Worm (Caenorhabditis elegans): ENCODE results near the gene F42C5.3.

The F42C5.3 gene

DNA sequence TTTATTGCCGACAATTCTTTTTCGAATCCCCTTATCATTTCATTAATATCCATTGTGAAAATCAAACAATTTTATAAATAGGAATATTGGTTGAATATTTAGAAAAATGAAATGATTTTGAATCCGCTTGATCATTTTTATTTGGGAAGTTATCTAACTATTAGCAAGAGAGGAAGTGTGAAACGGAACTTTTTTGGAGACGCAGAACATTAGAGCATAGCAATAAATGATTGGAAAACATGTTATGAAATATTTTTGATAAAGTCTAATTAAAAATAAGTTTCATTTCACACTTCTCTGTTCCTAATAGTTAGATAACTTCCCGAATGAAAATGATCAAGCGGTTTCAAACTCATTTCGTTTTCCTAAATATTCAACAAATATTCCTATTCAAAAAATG is at the start of gene F42C5.3:
Gene F42C5.3 (minus strand): TSS at position 101 of the 400 bp plus-strand sequence.
- TF ChIP-seq dao-5 (tag; optimal IDR thresholded peaks at IDR 0.05) (no peak), him-1 (tag; optimal IDR thresholded peaks at IDR 0.05) (no peak), W03F9.2 (tag; optimal IDR thresholded peaks at IDR 0.05) (no peak)

DNA sequence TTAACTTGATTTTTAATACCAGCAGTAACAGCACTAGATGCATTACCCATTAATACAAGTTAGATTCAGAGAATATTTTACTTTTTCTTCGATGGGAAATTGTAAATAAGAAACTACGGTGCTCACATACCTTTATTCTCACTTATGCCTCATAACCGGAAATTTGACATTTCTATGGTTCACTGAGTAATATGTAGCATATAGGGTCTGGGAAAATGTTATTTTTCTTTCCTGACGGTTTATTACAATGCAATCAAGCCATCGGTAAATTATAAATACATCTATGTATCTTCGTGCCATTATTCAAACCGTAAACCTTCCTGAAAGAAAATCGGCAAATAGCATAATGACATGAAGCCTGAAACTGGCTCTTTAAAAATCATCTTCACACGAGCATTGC is 45.3 kb upstream of the F42C5.3 start, which contains the start of gene ocr-4:
Gene ocr-4 (minus strand): TSS at position 101 of the 400 bp plus-strand sequence.
- TF ChIP-seq him-1 (tag; optimal IDR thresholded peaks at IDR 0.05) (no peak), dao-5 (tag; optimal IDR thresholded peaks at IDR 0.05) (no peak), W03F9.2 (tag; optimal IDR thresholded peaks at IDR 0.05) (no peak)

DNA sequence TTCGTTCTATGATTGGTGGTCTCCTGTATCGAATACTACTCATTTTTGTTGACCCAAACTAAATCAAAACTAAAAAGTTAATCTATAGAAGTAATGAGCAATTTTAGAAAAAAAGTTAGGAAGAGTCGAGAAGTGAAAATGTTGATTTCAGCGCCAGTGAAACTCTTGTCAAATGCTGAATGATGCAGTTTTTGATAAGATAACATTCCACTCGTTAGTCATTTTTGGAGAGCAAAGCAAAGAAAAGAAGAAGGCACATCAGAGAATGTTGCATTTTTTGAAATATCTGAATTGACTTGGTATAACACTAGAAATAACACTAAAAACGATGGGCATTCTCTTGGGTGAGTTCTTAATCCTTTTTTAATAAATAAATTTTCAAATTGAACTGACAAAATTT is 41.5 kb upstream of the F42C5.3 start, which contains the start of gene sqst-2:
Gene sqst-2 (minus strand): TSS at position 58 of the 400 bp plus-strand sequence.
- no peak for TF ChIP-seq W03F9.2 (tag; optimal IDR thresholded peaks at IDR 0.05)
- TF ChIP-seq dao-5 (tag; optimal IDR thresholded peaks at IDR 0.05), result no peak
- no peak for TF ChIP-seq him-1 (tag; optimal IDR thresholded peaks at IDR 0.05)

DNA sequence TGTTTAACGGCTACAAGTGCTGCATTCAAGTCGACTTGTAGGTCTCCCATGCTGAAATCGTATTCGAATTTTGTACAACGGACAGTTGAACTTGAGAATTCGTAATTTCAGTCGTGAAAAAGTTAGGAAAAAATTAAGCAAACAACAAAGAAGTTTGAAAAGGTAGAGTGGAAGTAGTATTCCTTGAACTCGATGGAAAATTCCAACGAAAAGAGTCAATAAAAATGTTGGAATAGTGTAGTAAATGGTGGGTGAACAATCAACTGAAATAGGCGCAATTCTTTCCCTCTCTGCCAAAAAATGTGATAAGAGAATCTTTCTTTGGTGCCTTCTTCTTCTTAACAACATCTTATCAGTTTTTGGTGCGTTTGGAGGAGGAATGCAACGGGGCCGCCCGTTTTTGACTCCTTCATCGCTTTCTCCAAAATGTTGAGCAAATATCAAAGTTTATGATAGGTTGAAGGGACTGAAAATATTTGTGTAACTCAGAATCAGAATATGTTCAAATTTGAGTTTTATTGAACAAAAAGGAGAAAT is 39.3 kb upstream of the F42C5.3 start, which contains the start of gene ifo-1:
Gene ifo-1 (minus strand): TSS at position 51 of the 537 bp plus-strand sequence.
- no peak for TF ChIP-seq W03F9.2 (tag; optimal IDR thresholded peaks at IDR 0.05)
- TF ChIP-seq dao-5 (tag; optimal IDR thresholded peaks at IDR 0.05), result no peak
- no peak for TF ChIP-seq him-1 (tag; optimal IDR thresholded peaks at IDR 0.05)

DNA sequence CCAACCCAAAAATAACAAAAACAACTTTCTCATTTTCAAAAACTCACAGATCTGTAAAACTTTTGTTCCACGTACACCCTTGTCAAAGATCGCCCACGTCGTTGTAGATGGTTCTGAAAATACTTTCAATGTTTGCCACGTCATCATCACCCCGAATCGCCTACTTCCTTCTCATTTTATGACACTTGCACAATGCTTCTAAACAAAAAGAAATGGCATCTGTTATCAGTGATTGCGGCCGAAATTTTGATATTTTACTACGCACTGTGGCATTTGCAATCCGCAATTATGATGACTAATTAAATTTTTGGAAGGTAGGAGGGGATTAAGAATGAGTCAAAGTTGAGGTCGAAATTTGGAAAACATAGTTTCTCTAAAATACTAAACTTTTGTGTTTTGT is 38.3 kb upstream of the F42C5.3 start:
- TF ChIP-seq W03F9.2 (tag; optimal IDR thresholded peaks at IDR 0.05) (no peak), dao-5 (tag; optimal IDR thresholded peaks at IDR 0.05) (no peak), him-1 (tag; optimal IDR thresholded peaks at IDR 0.05) (no peak)

DNA sequence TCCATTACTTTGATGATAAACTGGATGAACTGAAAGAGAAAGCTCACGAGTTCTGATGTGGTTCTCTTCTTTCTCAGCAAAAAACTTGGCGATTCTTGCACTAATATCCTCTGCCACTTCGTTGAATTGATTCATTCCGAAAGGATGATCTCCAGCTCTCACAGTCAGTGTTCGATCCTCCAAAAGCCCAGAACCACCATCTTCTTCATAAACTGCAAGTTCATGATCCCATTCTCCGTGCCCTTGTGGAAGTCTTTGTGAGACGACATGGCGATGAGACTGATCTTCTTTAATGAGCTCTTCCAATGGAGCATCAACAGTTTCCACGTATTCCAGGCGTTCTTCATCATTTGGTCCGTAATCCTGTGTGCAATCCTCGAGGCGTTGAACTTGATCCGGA is 37.5 kb upstream of the F42C5.3 start:
- no peak for TF ChIP-seq W03F9.2 (tag; optimal IDR thresholded peaks at IDR 0.05)
- TF ChIP-seq him-1 (tag; optimal IDR thresholded peaks at IDR 0.05), result no peak
- TF ChIP-seq dao-5 (tag; optimal IDR thresholded peaks at IDR 0.05), result no peak

DNA sequence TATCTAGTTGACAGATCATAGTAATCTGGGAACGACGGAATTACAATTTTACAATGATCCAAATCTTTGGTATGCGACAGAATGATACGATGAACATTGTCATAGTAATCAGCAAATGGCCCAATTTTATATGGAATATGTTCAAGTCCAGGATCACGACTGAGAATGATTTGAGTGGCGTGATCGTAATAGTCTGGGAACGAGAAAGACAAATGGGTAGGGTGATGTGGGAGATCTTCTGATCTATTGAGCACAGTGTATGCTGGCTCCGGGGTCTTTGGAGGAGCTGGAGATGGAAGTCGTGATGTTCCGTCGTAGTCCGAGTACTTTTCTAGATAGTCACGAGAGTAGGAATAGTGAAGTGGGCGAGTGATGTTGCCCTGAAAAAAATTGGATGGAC is 36.5 kb upstream of the F42C5.3 start:
- TF ChIP-seq him-1 (tag; optimal IDR thresholded peaks at IDR 0.05), result no peak
- TF ChIP-seq W03F9.2 (tag; optimal IDR thresholded peaks at IDR 0.05), result no peak
- no peak for TF ChIP-seq dao-5 (tag; optimal IDR thresholded peaks at IDR 0.05)

DNA sequence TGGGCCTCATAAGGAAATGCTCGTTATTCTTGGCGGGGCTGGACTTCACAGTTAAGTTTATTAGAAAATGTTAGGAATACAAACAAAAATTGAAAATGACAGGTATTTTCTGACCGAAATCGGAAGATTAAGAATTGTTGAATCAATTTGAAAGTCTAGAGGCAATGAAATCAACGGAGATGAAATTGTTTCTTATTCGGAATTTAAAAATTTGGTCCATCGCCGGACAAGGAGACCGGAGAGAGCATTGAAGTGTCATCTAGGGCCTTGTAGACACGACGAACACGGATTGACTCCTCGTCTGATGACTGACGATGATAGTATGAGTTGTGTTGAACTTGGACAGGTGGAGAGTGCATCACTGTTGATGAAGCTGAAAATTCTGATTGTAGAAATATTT is 33.3 kb upstream of the F42C5.3 start:
- TF ChIP-seq dao-5 (tag; optimal IDR thresholded peaks at IDR 0.05), result no peak
- no peak for TF ChIP-seq W03F9.2 (tag; optimal IDR thresholded peaks at IDR 0.05)
- TF ChIP-seq him-1 (tag; optimal IDR thresholded peaks at IDR 0.05), result no peak

DNA sequence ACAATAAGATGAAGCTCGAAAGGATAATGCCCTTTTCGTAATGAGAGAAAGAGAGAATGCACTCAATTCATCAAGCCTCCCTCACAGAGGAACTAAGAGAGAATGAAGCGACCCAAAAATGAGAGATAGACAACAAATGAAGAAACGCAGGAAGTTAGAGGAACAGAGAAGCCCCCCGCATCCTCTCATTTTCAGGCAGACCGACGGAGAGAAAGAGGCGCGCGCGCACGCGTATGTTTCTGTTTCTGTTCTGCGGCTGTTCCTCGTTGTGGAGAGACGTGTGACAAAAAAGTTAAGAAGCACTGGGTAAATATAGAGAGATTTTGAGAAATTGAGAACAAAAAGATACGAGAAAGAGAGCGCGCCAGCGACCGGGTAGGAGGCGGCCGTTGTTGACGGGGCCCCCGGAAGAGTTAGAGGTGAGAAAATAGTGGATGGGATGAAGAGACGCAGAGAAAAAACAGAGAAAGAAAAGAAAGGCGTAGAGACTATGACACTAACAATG is 32.6 kb upstream of the F42C5.3 start:
- peak; percentile 68 for TF ChIP-seq him-1 (tag; optimal IDR thresholded peaks at IDR 0.05)
- TF ChIP-seq dao-5 (tag; optimal IDR thresholded peaks at IDR 0.05), result peak; percentile 35
- peak; percentile 48 for TF ChIP-seq W03F9.2 (tag; optimal IDR thresholded peaks at IDR 0.05)

DNA sequence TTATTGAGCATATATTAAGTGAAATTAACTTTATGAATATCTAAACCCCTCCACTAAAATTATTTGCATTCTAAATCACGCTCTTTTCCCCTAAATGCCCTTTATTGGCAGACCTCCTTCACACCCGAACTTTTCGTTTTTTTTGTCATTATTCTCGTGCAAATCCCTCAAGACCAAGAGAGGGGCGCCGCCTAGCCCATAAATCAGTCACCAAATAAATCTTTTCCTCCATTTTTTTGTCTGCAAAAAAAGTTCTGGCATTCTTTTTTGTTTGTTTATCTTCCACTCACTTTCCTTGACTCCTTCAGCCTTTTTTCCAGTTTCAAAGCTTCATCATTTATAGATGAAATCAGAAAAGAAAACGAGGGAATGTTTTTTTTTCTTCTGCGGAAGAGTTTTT is 31.5 kb upstream of the F42C5.3 start:
- TF ChIP-seq him-1 (tag; optimal IDR thresholded peaks at IDR 0.05) (no peak), dao-5 (tag; optimal IDR thresholded peaks at IDR 0.05) (no peak), W03F9.2 (tag; optimal IDR thresholded peaks at IDR 0.05) (no peak)

DNA sequence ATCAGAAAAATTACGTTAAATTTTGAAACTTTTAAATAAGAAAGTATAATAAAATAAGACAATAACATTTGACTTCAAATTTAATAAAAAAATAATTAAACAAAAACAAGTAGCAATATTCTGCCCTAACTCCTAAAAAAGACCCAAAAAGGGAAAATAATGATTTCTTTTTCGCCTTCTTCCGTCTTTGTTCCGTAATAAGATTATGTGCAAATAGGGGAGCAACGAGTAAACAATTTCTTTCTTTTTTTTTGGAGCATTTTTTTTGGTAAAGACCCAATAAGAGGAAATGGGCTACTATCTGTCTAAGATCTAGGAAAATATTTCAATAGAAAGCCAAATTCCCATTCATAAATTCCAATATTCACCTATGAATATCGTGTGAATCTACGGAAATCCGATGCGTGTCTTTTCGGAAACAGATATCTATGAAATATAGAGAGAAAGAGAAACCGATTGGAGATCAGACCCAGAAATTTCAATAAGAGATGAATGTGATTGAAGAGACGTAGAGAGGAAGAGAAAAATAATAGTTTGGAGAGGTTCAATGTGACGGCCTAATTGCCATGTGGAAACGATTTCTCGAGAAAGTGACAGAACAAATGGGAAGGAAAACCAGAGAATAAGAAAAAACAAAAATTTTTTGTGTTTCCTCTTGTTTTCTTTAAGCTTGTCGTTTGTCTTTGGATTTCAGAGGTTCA is 30.6 kb upstream of the F42C5.3 start:
- TF ChIP-seq W03F9.2 (tag; optimal IDR thresholded peaks at IDR 0.05) (no peak), dao-5 (tag; optimal IDR thresholded peaks at IDR 0.05) (no peak), him-1 (tag; optimal IDR thresholded peaks at IDR 0.05) (no peak)

DNA sequence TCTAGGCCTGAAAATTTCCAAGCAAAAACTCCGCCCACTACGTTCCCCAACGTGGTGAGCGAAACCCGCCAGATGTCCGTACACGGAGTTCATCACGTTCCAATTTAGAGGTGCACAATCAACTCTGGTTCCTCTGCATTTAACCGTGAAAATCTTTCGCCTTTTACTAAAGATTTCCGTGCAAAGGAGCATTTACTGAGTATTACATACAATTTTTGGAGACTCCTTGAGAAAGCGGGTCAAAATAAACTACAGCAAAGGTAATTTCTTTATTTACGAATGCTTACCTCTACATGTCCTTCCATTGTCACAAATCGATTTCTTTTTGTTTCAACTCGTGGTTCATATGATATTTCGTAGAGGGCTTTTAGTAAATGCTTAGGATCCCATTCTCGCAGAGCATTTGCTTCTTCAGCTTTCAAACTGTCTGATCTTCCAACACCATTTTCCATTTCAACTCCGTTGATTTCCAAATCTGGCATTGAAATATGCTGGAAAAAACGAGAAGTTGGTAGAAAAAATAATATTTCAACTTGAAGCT is 29.3 kb upstream of the F42C5.3 start, which contains the start of gene F42C5.9:
Gene F42C5.9 (minus strand): TSS at position 491 of the 541 bp plus-strand sequence.
- TF ChIP-seq W03F9.2 (tag; optimal IDR thresholded peaks at IDR 0.05) (peak; percentile 61), him-1 (tag; optimal IDR thresholded peaks at IDR 0.05) (no peak)

DNA sequence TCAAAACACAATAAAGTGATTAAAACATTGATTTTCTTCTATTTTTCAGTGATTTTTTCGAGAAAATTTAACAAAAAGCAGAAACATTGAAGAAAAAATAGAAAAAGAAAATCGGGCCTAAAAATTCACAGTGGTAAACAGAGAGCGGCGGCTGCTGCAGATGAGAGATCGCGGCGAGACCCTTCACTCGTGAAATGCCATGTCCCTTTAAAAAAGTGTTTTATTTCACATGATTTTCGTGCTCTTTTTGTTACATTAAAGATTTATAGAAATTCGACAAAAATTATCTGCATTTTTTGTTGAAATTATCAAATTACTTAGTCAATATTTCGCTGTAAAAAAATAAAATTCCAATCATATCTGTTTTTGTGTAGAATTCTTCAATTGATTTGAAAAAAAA is 26.6 kb upstream of the F42C5.3 start:
- TF ChIP-seq W03F9.2 (tag; optimal IDR thresholded peaks at IDR 0.05) (peak; percentile 57), him-1 (tag; optimal IDR thresholded peaks at IDR 0.05) (no peak)

DNA sequence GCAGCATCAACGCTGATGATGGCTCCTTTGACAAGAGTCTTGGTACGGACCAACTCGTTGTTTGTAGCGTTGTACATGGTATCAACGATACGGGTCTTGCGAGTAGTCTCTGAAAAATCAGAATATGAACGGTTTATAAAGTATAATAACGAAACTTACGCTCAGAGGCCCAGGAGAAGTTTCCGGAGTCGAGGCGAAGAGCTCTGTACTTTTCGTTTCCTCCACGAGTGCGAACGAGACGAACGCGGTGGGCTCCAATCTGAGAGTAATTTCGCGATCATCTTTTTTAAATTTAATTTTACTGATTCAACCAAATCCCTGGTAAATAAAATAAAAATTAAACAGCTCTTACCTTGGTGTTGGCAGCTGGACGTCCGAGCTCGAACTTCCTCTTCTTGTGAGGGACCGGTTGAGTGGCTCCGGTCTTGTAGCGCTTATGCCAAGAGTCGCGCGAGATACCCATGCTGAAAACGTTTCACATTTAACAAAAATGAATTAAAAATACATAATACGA is 26.1 kb upstream of the F42C5.3 start, which contains the start of gene rps-8:
Gene rps-8 (minus strand): TSS at position 464 of the 514 bp plus-strand sequence.
- TF ChIP-seq him-1 (tag; optimal IDR thresholded peaks at IDR 0.05) (no peak), W03F9.2 (tag; optimal IDR thresholded peaks at IDR 0.05) (no peak), dao-5 (tag; optimal IDR thresholded peaks at IDR 0.05) (no peak)

Measured in whole organism, L4/young adult.